Fruit fly (Drosophila melanogaster): ENCODE results near the gene CG4375.

Gene CG4375

DNA sequence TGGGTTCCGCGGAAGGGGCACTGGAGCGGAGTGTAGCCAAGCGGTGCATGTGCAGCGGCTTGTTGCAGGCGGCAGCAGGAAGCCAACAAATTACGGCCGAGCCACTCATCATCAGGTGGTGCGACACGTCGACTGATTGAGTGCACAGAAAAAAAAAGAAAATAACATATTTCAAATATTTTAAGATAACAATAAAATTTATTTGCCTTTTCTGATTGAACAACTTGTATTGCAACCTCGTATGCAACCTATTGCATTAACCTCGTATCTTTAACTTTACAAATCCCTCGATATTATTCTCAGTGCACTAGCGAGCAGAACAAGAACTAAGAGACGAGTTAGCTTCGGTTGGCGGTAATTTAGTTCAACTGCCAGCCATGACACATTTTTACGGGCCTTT is 43.6 kb upstream of the CG4375 start (continued):
- no peak for TF ChIP-seq Doc3 (GFP tag; IDR thresholded peaks at IDR 0.05; ENCODE audit: partially characterized antibody)
- TF ChIP-seq Hr39 (optimal IDR thresholded peaks at IDR 0.05) = no peak
- no peak for TF ChIP-seq Dad (GFP tag; optimal IDR thresholded peaks at IDR 0.05)
- TF ChIP-seq CG12942 (GFP tag; optimal IDR thresholded peaks at IDR 0.05) = no peak
- no peak for TF ChIP-seq Scr (GFP tag; IDR thresholded peaks at IDR 0.05; ENCODE audit: partially characterized antibody)
- TF ChIP-seq CG7745 (tag; optimal IDR thresholded peaks at IDR 0.05) = no peak
- TF ChIP-seq Mrtf (GFP tag; IDR thresholded peaks at IDR 0.05) = no peak
- TF ChIP-seq Atf6 (GFP tag; IDR thresholded peaks at IDR 0.05) = no peak
- TF ChIP-seq CG32767 (GFP tag; IDR thresholded peaks at IDR 0.05) = no peak
- TF ChIP-seq Fer3 (tag; optimal IDR thresholded peaks at IDR 0.05) = no peak
- TF ChIP-seq CG9437 (GFP tag; optimal IDR thresholded peaks at IDR 0.05) = no peak
- no peak for TF ChIP-seq CG5180 (GFP tag; optimal IDR thresholded peaks at IDR 0.05)
- peak; percentile 35 for TF ChIP-seq CG4820 (GFP tag; optimal IDR thresholded peaks at IDR 0.05)
- peak; percentile 12 for TF ChIP-seq chn (GFP tag; optimal IDR thresholded peaks at IDR 0.05)
- TF ChIP-seq fd102C (GFP tag; optimal IDR thresholded peaks at IDR 0.05) = no peak
- TF ChIP-seq Jarid2 (GFP tag; optimal IDR thresholded peaks at IDR 0.05) = no peak
- TF ChIP-seq CG12769 (tag; optimal IDR thresholded peaks at IDR 0.05) = no peak
- TF ChIP-seq CG6791 (GFP tag; IDR thresholded peaks at IDR 0.05; ENCODE audit: partially characterized antibody) = no peak
- no peak for TF ChIP-seq CG8281 (tag; optimal IDR thresholded peaks at IDR 0.05)
- 0 out of 2 replicates have a peak, but pooled peaks have one; percentile 32 for TF ChIP-seq gt (GFP tag; IDR thresholded peaks at IDR 0.05)
- TF ChIP-seq CG18599 (GFP tag; optimal IDR thresholded peaks at IDR 0.05) = peak; percentile 29
- TF ChIP-seq tna (GFP tag; IDR thresholded peaks at IDR 0.05; ENCODE audit: partially characterized antibody) = no peak
- no peak for TF ChIP-seq Neu2 (GFP tag; optimal IDR thresholded peaks at IDR 0.05; ENCODE audit: borderline replicate concordance)
- TF ChIP-seq CG11696 (GFP tag; IDR thresholded peaks at IDR 0.05) = 0 out of 2 replicates have a peak, but pooled peaks have one; percentile 28
- TF ChIP-seq BtbVII (GFP tag; optimal IDR thresholded peaks at IDR 0.05) = no peak
- no peak for TF ChIP-seq CG4854 (GFP tag; optimal IDR thresholded peaks at IDR 0.05)

DNA sequence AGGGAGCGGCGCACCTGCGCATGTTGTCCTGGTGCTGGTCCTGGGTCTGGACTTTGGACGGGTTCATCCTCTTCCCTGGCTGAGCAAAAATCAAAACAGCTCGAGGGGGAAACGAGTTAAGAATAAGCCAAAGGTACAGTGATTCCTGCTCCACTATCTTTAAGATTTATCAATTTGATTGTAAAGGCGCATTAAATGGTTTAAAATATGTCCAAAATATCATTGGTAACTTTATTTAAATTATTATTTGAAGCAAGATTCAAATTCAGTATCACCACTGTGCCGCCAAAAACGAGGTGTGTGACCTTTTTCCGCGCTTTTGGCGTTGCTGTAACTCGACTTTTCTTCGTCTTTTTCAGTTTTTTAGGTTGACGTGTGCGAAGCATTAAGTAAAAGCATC is 42.8 kb upstream of the CG4375 start:
- TF ChIP-seq tin (GFP tag; optimal IDR thresholded peaks at IDR 0.05) (no peak), CG11504 (tag; optimal IDR thresholded peaks at IDR 0.05) (no peak), jing (GFP tag; optimal IDR thresholded peaks at IDR 0.05) (no peak), CG6813 (GFP tag; optimal IDR thresholded peaks at IDR 0.05) (no peak)

dm6 chr2L:1068517-1069107 is 41.9 kb upstream of the CG4375 start:
- TF ChIP-seq zen (tag; optimal IDR thresholded peaks at IDR 0.05) (peak; percentile 20), twi (tag; optimal IDR thresholded peaks at IDR 0.05) (peak; percentile 92), rib (GFP tag; IDR thresholded peaks at IDR 0.05) (no peak), ase (GFP tag; IDR thresholded peaks at IDR 0.05) (no peak), CG33213 (GFP tag; optimal IDR thresholded peaks at IDR 0.05) (no peak), Jarid2 (GFP tag; optimal IDR thresholded peaks at IDR 0.05) (no peak), chm (GFP tag; IDR thresholded peaks at IDR 0.05) (no peak), D19A (tag; optimal IDR thresholded peaks at IDR 0.05) (no peak), Sry-δ (GFP tag; optimal IDR thresholded peaks at IDR 0.05) (no peak), CG3407 (GFP tag; optimal IDR thresholded peaks at IDR 0.05) (peak; percentile 91), Dfd (GFP tag; optimal IDR thresholded peaks at IDR 0.05) (no peak), corto (GFP tag; optimal IDR thresholded peaks at IDR 0.05) (no peak), lab (GFP tag; optimal IDR thresholded peaks at IDR 0.05) (no peak), CG12744 (GFP tag; optimal IDR thresholded peaks at IDR 0.05) (no peak), psq (GFP tag; optimal IDR thresholded peaks at IDR 0.05) (no peak), CG15479 (GFP tag; optimal IDR thresholded peaks at IDR 0.05) (peak; percentile 86), Asciz (GFP tag; optimal IDR thresholded peaks at IDR 0.05) (no peak), CG6813 (GFP tag; optimal IDR thresholded peaks at IDR 0.05) (no peak), Awh (GFP tag; IDR thresholded peaks at IDR 0.05) (no peak), gt (GFP tag; IDR thresholded peaks at IDR 0.05) (no peak), sens (GFP tag) (peak; percentile 48), sens-2 (GFP tag; IDR thresholded peaks at IDR 0.05) (no peak)

All from whole organism, embryonic.